Worm (Caenorhabditis elegans) whole organism, midembryonic: ENCODE data around the gene fbxc-51.

Experiments
- T22C8.4 ChIP-seq: fragments of 200-800 bp; sonication (Bioruptor generic); IDR thresholded peaks from 2 replicates; pipeline ENCODE4 v1.3.6; 2022; ENCODE audit warnings: missing genetic modification characterization, missing compliant biosample characterization
- tab-1 ChIP-seq: fragments of 200-800 bp; sonication (Bioruptor generic); IDR thresholded peaks from 2 replicates; pipeline ENCODE4 v1.3.6; 2022; ENCODE audit warnings: missing genetic modification characterization, missing compliant biosample characterization
- ztf-29 ChIP-seq: fragments of 200-800 bp; sonication (Bioruptor generic); IDR thresholded peaks from 2 replicates; pipeline ENCODE4 v1.3.6; 2022; ENCODE audit warnings: missing genetic modification reagents, missing genetic modification characterization, missing compliant biosample characterization

ce11 chrII:905335-905734 lies 36.7 kb downstream of the fbxc-51 start:
- no peak for TF ChIP-seq ztf-29
- no peak for TF ChIP-seq T22C8.4
- no peak for TF ChIP-seq tab-1 (GFP tag; lab: Robert Waterston, UW)
